Worm (Caenorhabditis elegans) whole organism, late embryonic: ENCODE results near the gene F55C9.11.

ENCODE experiments used
- C08G9.2 ChIP-seq: sonication (generic microtip); optimal IDR thresholded peaks from 2 replicates; lab custom pipeline; 2016; ENCODE audit warnings: mild to moderate bottlenecking, missing genetic modification characterization, moderate library complexity, missing compliant biosample characterization
- C38D4.7 ChIP-seq: fragments of 200-800 bp; sonication (Bioruptor generic); optimal IDR thresholded peaks from 2 replicates; lab custom pipeline; 2018; ENCODE audit warnings: mild to moderate bottlenecking, missing genetic modification characterization, moderate library complexity, missing compliant biosample characterization
- F13H6.1 ChIP-seq: sonication (generic microtip); optimal IDR thresholded peaks from 2 replicates; lab custom pipeline; 2016; ENCODE audit warnings: missing genetic modification characterization, missing compliant biosample characterization
- K02D7.2 ChIP-seq: sonication (generic microtip); optimal IDR thresholded peaks from 2 replicates; lab custom pipeline; 2017; ENCODE audit warnings: mild to moderate bottlenecking, missing genetic modification characterization, missing compliant biosample characterization
- K09A11.1 ChIP-seq: sonication (generic microtip); optimal IDR thresholded peaks from 2 replicates; lab custom pipeline; 2017; ENCODE audit warnings: antibody characterized with exemption, mild to moderate bottlenecking, missing genetic modification characterization, missing compliant biosample characterization; ENCODE audit not compliant: insufficient read depth
- T23F11.4 ChIP-seq: fragments of 200-800 bp; sonication (Bioruptor generic); optimal IDR thresholded peaks from 2 replicates; lab custom pipeline; 2018; ENCODE audit warnings: mild to moderate bottlenecking, missing genetic modification characterization, missing compliant biosample characterization
- ahr-1 ChIP-seq: sonication (generic microtip); optimal IDR thresholded peaks from 2 replicates; lab custom pipeline; 2016; ENCODE audit warnings: missing genetic modification characterization, missing compliant biosample characterization
- ama-1 ChIP-seq: fragments of 150-350 bp; optimal IDR thresholded peaks from 2 replicates; lab custom pipeline; 2014
- ceh-14 ChIP-seq: sonication (generic microtip); optimal IDR thresholded peaks from 2 replicates; lab custom pipeline; 2016; ENCODE audit warnings: missing genotype, missing genetic modification characterization, missing compliant biosample characterization
- ceh-18 ChIP-seq: sonication (generic microtip); optimal IDR thresholded peaks from 2 replicates; lab custom pipeline; 2016; ENCODE audit warnings: missing genetic modification characterization, missing compliant biosample characterization
- ceh-30 ChIP-seq: fragments of 150-350 bp; optimal IDR thresholded peaks from 2 replicates; lab custom pipeline; 2014; ENCODE audit warnings: missing biosample characterization, missing genetic modification characterization
- ceh-31 ChIP-seq: sonication (generic microtip); optimal IDR thresholded peaks from 2 replicates; lab custom pipeline; 2016; ENCODE audit warnings: missing genetic modification characterization, missing compliant biosample characterization
- ceh-34 ChIP-seq: sonication (generic microtip); optimal IDR thresholded peaks from 2 replicates; lab custom pipeline; 2016; ENCODE audit warnings: mild to moderate bottlenecking, missing genetic modification characterization, missing compliant biosample characterization
- ceh-45 ChIP-seq: fragments of 200-800 bp; sonication (Bioruptor generic); IDR thresholded peaks from 2 replicates; pipeline ENCODE4 v1.3.6; 2022; ENCODE audit warnings: missing genetic modification reagents, missing genetic modification characterization, missing compliant biosample characterization
- dmd-4 ChIP-seq: sonication (generic microtip); optimal IDR thresholded peaks from 2 replicates; lab custom pipeline; 2016; ENCODE audit warnings: borderline replicate concordance, missing genetic modification characterization, missing compliant biosample characterization
- elt-2 ChIP-seq: sonication (generic microtip); optimal IDR thresholded peaks from 2 replicates; lab custom pipeline; 2016; ENCODE audit warnings: missing genetic modification reagents, missing genetic modification characterization, missing compliant biosample characterization
- gmeb-2 ChIP-seq: sonication (generic microtip); optimal IDR thresholded peaks from 2 replicates; lab custom pipeline; 2016; ENCODE audit warnings: missing genetic modification characterization, inconsistent platforms, missing compliant biosample characterization
- hlh-13 ChIP-seq: fragments of 200-800 bp; sonication (Bioruptor generic); optimal IDR thresholded peaks from 2 replicates; lab custom pipeline; 2018; ENCODE audit warnings: mild to moderate bottlenecking, missing genetic modification characterization, missing compliant biosample characterization
- hlh-15 ChIP-seq: sonication (generic microtip); optimal IDR thresholded peaks from 2 replicates; lab custom pipeline; 2016; ENCODE audit warnings: missing genetic modification characterization, missing compliant biosample characterization
- hlh-6 ChIP-seq: sonication (generic microtip); optimal IDR thresholded peaks from 2 replicates; lab custom pipeline; 2016; ENCODE audit warnings: missing genotype, missing genetic modification characterization, missing compliant biosample characterization
- lin-11 ChIP-seq: fragments of 200-800 bp; sonication (Bioruptor generic); optimal IDR thresholded peaks from 2 replicates; lab custom pipeline; 2018; ENCODE audit warnings: mild to moderate bottlenecking, missing genetic modification characterization, missing compliant biosample characterization
- madf-2 ChIP-seq: sonication (generic microtip); optimal IDR thresholded peaks from 2 replicates; lab custom pipeline; 2017; ENCODE audit warnings: missing genetic modification characterization, missing compliant biosample characterization
- mec-3 ChIP-seq: sonication (generic microtip); optimal IDR thresholded peaks from 2 replicates; lab custom pipeline; 2016; ENCODE audit warnings: borderline replicate concordance, missing genetic modification characterization, missing compliant biosample characterization
- nfya-1 ChIP-seq: sonication (generic microtip); optimal IDR thresholded peaks from 2 replicates; lab custom pipeline; 2017; ENCODE audit warnings: missing genetic modification characterization, mild to moderate bottlenecking, missing compliant biosample characterization, antibody characterized with exemption, moderate library complexity
- nhr-11 ChIP-seq: fragments of 150-350 bp; optimal IDR thresholded peaks from 2 replicates; lab custom pipeline; 2014; ENCODE audit warnings: missing biosample characterization, missing genetic modification characterization
- pag-3 ChIP-seq: sonication (generic microtip); optimal IDR thresholded peaks from 2 replicates; lab custom pipeline; 2016; ENCODE audit warnings: missing compliant biosample characterization, missing genetic modification characterization, borderline replicate concordance
- pat-9 ChIP-seq: fragments of 200-800 bp; sonication (Bioruptor generic); optimal IDR thresholded peaks from 2 replicates; lab custom pipeline; 2018; ENCODE audit warnings: mild to moderate bottlenecking, missing genetic modification characterization, moderate library complexity, missing compliant biosample characterization
- pax-1 ChIP-seq: fragments of 150-350 bp; optimal IDR thresholded peaks from 2 replicates; lab custom pipeline; 2014; ENCODE audit warnings: missing biosample characterization, missing genetic modification characterization
- pha-2 ChIP-seq: sonication (generic microtip); optimal IDR thresholded peaks from 2 replicates; lab custom pipeline; 2017; ENCODE audit warnings: mild to moderate bottlenecking, missing genetic modification characterization, missing compliant biosample characterization
- pha-4 ChIP-seq: fragments of 150-350 bp; optimal IDR thresholded peaks from 2 replicates; lab custom pipeline; 2018; ENCODE audit warnings: missing biosample characterization, missing genetic modification reagents, missing genetic modification characterization
- ref-2 ChIP-seq: sonication (generic microtip); optimal IDR thresholded peaks from 2 replicates; lab custom pipeline; 2016; ENCODE audit warnings: missing genetic modification characterization, missing compliant biosample characterization
- rnt-1 ChIP-seq: sonication (generic microtip); optimal IDR thresholded peaks from 2 replicates; lab custom pipeline; 2016; ENCODE audit warnings: missing genetic modification characterization, missing compliant biosample characterization
- sdc-2 ChIP-seq: sonication (generic microtip); optimal IDR thresholded peaks from 2 replicates; lab custom pipeline; 2016; ENCODE audit warnings: missing genotype, missing genetic modification characterization, missing compliant biosample characterization
- sox-4 ChIP-seq: sonication (generic microtip); optimal IDR thresholded peaks from 2 replicates; lab custom pipeline; 2017; ENCODE audit warnings: mild to moderate bottlenecking, missing genetic modification characterization, inconsistent platforms, missing compliant biosample characterization
- syd-9 ChIP-seq: sonication (generic microtip); optimal IDR thresholded peaks from 2 replicates; lab custom pipeline; 2016; ENCODE audit warnings: mild to moderate bottlenecking, missing genetic modification characterization, moderate library complexity, missing compliant biosample characterization
- tbx-7 ChIP-seq: sonication (generic microtip); optimal IDR thresholded peaks from 2 replicates; lab custom pipeline; 2016; ENCODE audit warnings: missing genotype, missing genetic modification characterization, missing compliant biosample characterization
- unc-42 ChIP-seq: sonication (generic microtip); optimal IDR thresholded peaks from 2 replicates; lab custom pipeline; 2016; ENCODE audit warnings: missing genotype, missing genetic modification characterization, missing compliant biosample characterization
- unc-55 ChIP-seq: sonication (generic microtip); optimal IDR thresholded peaks from 2 replicates; lab custom pipeline; 2017; ENCODE audit warnings: missing biosample characterization, missing genetic modification reagents, missing genetic modification characterization

F55C9.11 gene

DNA sequence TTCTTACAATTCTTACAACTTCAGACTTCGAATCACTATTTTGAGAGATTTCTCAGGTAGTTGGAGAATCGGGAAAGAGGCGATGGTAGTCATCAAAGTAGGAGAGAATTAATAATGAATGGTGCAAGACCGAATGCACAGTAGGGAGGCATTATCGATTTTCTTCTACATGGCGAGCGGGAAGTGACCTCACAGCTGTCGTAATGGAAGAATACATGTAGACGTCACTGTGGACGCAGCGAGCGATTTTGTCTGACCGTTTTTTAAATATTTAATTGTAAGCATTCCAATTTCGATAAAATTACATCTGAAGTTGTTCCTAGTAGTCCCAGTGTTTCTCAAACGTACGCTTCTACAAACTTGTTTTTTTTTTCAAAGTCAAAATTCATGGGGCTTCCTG, at the start of gene F55C9.11:
F55C9.11 (minus strand) TSS at position 101 of the 400 bp plus-strand sequence.
- TF ChIP-seq ref-2 (tag; lab: Kevin White, UChicago) (no peak), hlh-13 (GFP tag; lab: Kevin White, UChicago) (no peak), rnt-1 (tag; lab: Kevin White, UChicago) (no peak), pat-9 (tag; lab: Kevin White, UChicago) (no peak), pax-1 (tag; lab: Kevin White, UChicago) (no peak), ceh-14 (tag; lab: Kevin White, UChicago) (no peak), K09A11.1 (tag; lab: Kevin White, UChicago) (no peak), ceh-45 (no peak), F13H6.1 (tag; lab: Kevin White, UChicago) (no peak), dmd-4 (no peak), K02D7.2 (tag; lab: Kevin White, UChicago) (no peak), unc-42 (tag; lab: Kevin White, UChicago) (no peak), pha-2 (tag; lab: Kevin White, UChicago) (no peak), unc-55 (no peak), C08G9.2 (tag; lab: Kevin White, UChicago) (no peak), elt-2 (tag; lab: Kevin White, UChicago) (no peak)
- TF ChIP-seq, all 69 proteins: peak for 0

- TF ChIP-seq pag-3 (tag; lab: Kevin White, UChicago): peak; percentile 44
- peak; percentile 87 for TF ChIP-seq unc-42 (tag; lab: Kevin White, UChicago)
- peak; percentile 16 for TF ChIP-seq ceh-31
- TF ChIP-seq sox-4 (tag; lab: Kevin White, UChicago): no peak
- no peak for TF ChIP-seq ceh-34 (tag; lab: Kevin White, UChicago)
- no peak for TF ChIP-seq syd-9 (tag; lab: Kevin White, UChicago)
Observed at ce11 chrV:19358039-19358438, 48.5 kb upstream of the F55C9.11 start.

DNA sequence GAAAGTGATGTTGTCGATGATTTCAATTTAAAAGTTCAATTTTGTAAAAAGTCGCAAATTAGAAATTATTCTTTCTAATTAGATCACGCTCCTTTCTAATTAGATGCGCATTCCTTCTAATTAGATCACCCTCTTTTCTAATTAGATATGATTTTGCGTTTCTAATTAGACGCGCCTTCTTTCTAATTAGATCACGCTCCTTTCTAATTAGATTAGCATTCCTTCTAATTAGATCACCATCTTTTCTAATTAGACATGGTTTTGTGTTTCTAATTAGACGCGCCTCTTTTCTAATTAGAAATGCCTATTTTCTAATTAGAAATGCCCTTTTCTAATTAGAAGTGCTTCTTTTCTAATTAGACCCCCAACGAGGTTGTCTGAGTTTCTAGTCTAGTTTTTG, 47.2 kb upstream of the F55C9.11 start:
- no peak for TF ChIP-seq C38D4.7 (GFP tag; lab: Kevin White, UChicago)
- TF ChIP-seq ceh-14 (tag; lab: Kevin White, UChicago): peak; percentile 28
- peak; percentile 56 for TF ChIP-seq unc-42 (tag; lab: Kevin White, UChicago)
- no peak for TF ChIP-seq hlh-6 (tag; lab: Kevin White, UChicago)
- no peak for TF ChIP-seq F13H6.1 (tag; lab: Kevin White, UChicago)

DNA sequence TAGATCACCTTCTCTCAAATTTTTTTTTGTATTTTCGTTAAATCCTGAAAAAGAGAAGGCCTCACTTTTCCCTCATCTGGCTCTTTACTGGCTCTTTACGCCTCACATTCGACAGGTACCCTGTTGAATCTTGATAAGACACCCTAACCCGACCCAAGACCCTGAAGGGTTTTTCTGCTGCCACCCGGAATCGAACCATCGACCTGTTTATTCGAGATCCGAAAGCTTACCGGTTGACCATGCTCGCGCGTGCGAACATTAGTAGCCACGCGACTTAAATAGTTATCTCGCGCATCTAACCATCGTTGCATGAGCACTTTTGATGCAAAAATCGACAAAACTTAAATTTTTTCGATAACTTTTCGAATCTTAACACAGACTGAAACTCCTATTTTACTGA, 45.7 kb upstream of the F55C9.11 start:
- TF ChIP-seq tbx-7: no peak
- TF ChIP-seq lin-11 (tag; lab: Kevin White, UChicago): no peak
- no peak for TF ChIP-seq ceh-18 (tag; lab: Kevin White, UChicago)
- TF ChIP-seq ceh-30: no peak
- TF ChIP-seq madf-2: no peak
- no peak for TF ChIP-seq pax-1 (tag; lab: Kevin White, UChicago)
- no peak for TF ChIP-seq sdc-2 (tag; lab: Kevin White, UChicago)
- TF ChIP-seq T23F11.4 (GFP tag; lab: Kevin White, UChicago): no peak
- TF ChIP-seq nfya-1 (tag; lab: Kevin White, UChicago): no peak
- TF ChIP-seq, all 69 proteins: peak for 0

DNA sequence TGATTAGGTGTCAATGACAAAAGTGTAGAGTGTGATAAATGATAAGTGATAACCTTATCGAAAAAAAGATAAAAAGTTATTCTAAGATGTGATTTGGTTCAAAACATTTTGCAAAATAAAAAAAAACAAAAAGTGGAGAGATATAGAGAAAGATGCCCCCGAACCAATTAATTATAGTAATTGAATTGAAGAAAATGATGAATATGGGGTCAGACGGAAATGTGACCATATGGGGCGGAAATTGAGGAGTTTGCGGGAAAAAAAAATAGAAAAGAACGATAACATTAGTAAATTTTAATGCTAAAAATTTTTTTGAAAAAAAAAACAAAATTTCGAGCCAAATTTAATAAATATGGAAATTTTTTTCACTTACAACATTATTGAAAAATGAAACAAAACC, 45.0 kb upstream of the F55C9.11 start:
- TF ChIP-seq elt-2 (tag; lab: Kevin White, UChicago) (peak; percentile 56), pha-4 (no peak), unc-42 (tag; lab: Kevin White, UChicago) (peak; percentile 54)
- TF ChIP-seq, all 69 proteins: peak for 2

- TF ChIP-seq mec-3 (tag; lab: Kevin White, UChicago) (no peak), ama-1 (lab: Kevin White, UChicago) (no peak), hlh-6 (tag; lab: Kevin White, UChicago) (no peak), pat-9 (tag; lab: Kevin White, UChicago) (no peak), nhr-11 (tag; lab: Kevin White, UChicago) (no peak), ahr-1 (tag; lab: Kevin White, UChicago) (no peak), gmeb-2 (no peak), hlh-15 (no peak), hlh-13 (GFP tag; lab: Kevin White, UChicago) (no peak)
Observed at ce11 chrV:19351944-19352343, 42.5 kb upstream of the F55C9.11 start.
